Worm (Caenorhabditis elegans) whole organism, young adult: ENCODE data around the gene H20E11.2.
"Not testable (repeated sequence)": the region's sequence is repeated elsewhere in the genome, so short reads cannot be mapped to it uniquely, and the experiment has no call there.

Source experiments
- B0019.2 ChIP-seq: fragments of 200-800 bp; sonication (Bioruptor generic); conservative IDR thresholded peaks from 2 replicates; pipeline ENCODE4 v1.3.6; 2022; ENCODE audit warnings: missing genetic modification reagents, missing genetic modification characterization, missing compliant biosample characterization
- B0336.3 ChIP-seq: fragments of 200-800 bp; sonication (Bioruptor generic); IDR thresholded peaks from 2 replicates; pipeline ENCODE4 v1.3.6; 2022; ENCODE audit warnings: missing genetic modification characterization, missing compliant biosample characterization
- F10E7.11 ChIP-seq: sonication (generic microtip); optimal IDR thresholded peaks from 2 replicates; lab custom pipeline; 2017; ENCODE audit warnings: mild to moderate bottlenecking, missing genetic modification characterization, moderate library complexity, missing compliant biosample characterization
- F22D6.2 ChIP-seq: sonication (generic microtip); optimal IDR thresholded peaks from 2 replicates; lab custom pipeline; 2016; ENCODE audit warnings: mild to moderate bottlenecking, missing genetic modification characterization, missing compliant biosample characterization
- F33H1.4 ChIP-seq: fragments of 200-800 bp; sonication (Bioruptor generic); IDR thresholded peaks from 2 replicates; pipeline ENCODE4 v1.3.6; 2022; ENCODE audit warnings: missing genetic modification reagents, missing genetic modification characterization, missing compliant biosample characterization
- F55B11.4 ChIP-seq: sonication (generic microtip); optimal IDR thresholded peaks from 2 replicates; lab custom pipeline; 2016; ENCODE audit warnings: missing compliant biosample characterization, missing genetic modification characterization, borderline replicate concordance; ENCODE audit not compliant: insufficient read depth
- F57A8.1 ChIP-seq: fragments of 200-800 bp; sonication (Bioruptor generic); optimal IDR thresholded peaks from 2 replicates; lab custom pipeline; 2018; ENCODE audit warnings: mild to moderate bottlenecking, missing genetic modification characterization, moderate library complexity, missing compliant biosample characterization
- ZK185.1 ChIP-seq: sonication (generic microtip); optimal IDR thresholded peaks from 2 replicates; lab custom pipeline; 2016; ENCODE audit warnings: mild to moderate bottlenecking, missing genetic modification characterization, missing compliant biosample characterization; ENCODE audit not compliant: poor library complexity, severe bottlenecking
- akir-1 ChIP-seq: fragments of 200-800 bp; sonication (Bioruptor generic); optimal IDR thresholded peaks from 2 replicates; lab custom pipeline; 2018; ENCODE audit warnings: mild to moderate bottlenecking, missing genetic modification characterization, moderate library complexity, missing compliant biosample characterization
- atf-7 ChIP-seq: sonication (generic microtip); optimal IDR thresholded peaks from 2 replicates; lab custom pipeline; 2017; ENCODE audit warnings: mild to moderate bottlenecking, missing genetic modification characterization, missing compliant biosample characterization
- attf-5 ChIP-seq: fragments of 200-800 bp; sonication (Bioruptor generic); optimal IDR thresholded peaks from 2 replicates; lab custom pipeline; 2018; ENCODE audit warnings: mild to moderate bottlenecking, missing genetic modification characterization, missing compliant biosample characterization
- attf-6 ChIP-seq: fragments of 200-800 bp; sonication (Bioruptor generic); IDR thresholded peaks from 2 replicates; pipeline ENCODE4 v1.3.6; 2022; ENCODE audit warnings: missing genetic modification reagents, missing genetic modification characterization, missing compliant biosample characterization
- ccch-3 ChIP-seq: fragments of 200-800 bp; sonication (Bioruptor generic); optimal IDR thresholded peaks from 2 replicates; lab custom pipeline; 2018; ENCODE audit warnings: mild to moderate bottlenecking, missing genetic modification characterization, missing compliant biosample characterization
- cebp-1 ChIP-seq, 2 experiments: fragments of 200-800 bp in 1 of 2; sonication (Bioruptor generic) in 1 of 2; sonication (generic microtip) in 1 of 2; IDR thresholded peaks in 1 of 2; optimal IDR thresholded peaks in 1 of 2; 2 replicates each; pipeline versions ENCODE4 v1.3.6 to Lab custom; 2017 to 2022; ENCODE audit warnings: missing compliant biosample characterization in 2 of 2, missing genetic modification characterization in 2 of 2, mild to moderate bottlenecking in 1 of 2, missing genetic modification reagents in 1 of 2, moderate library complexity in 1 of 2
- ceh-27 ChIP-seq: fragments of 200-800 bp; sonication (Bioruptor generic); optimal IDR thresholded peaks from 2 replicates; lab custom pipeline; 2018; ENCODE audit warnings: mild to moderate bottlenecking, missing genetic modification characterization, moderate library complexity, missing compliant biosample characterization
- ceh-40 ChIP-seq: fragments of 200-800 bp; sonication (Bioruptor generic); IDR thresholded peaks from 2 replicates; pipeline ENCODE4 v1.3.6; 2022; ENCODE audit warnings: missing genetic modification characterization, missing compliant biosample characterization
- ceh-79 ChIP-seq: sonication (generic microtip); optimal IDR thresholded peaks from 2 replicates; lab custom pipeline; 2017; ENCODE audit warnings: mild to moderate bottlenecking, missing genetic modification characterization, missing compliant biosample characterization
- chd-7 ChIP-seq: sonication (generic microtip); optimal IDR thresholded peaks from 2 replicates; lab custom pipeline; 2016; ENCODE audit warnings: mild to moderate bottlenecking, missing genetic modification characterization, moderate library complexity, missing compliant biosample characterization
- ekl-4 ChIP-seq: fragments of 200-800 bp; sonication (Bioruptor generic); IDR thresholded peaks from 2 replicates; pipeline ENCODE4 v1.3.6; 2022; ENCODE audit warnings: missing genetic modification reagents, missing genetic modification characterization, missing compliant biosample characterization
- hmg-1.2 ChIP-seq: fragments of 200-800 bp; sonication (Bioruptor generic); IDR thresholded peaks from 2 replicates; pipeline ENCODE4 v1.3.6; 2022; ENCODE audit warnings: missing genetic modification reagents, missing genetic modification characterization, missing compliant biosample characterization
- hmg-20 ChIP-seq: fragments of 200-800 bp; sonication (Bioruptor generic); IDR thresholded peaks from 2 replicates; pipeline ENCODE4 v1.3.6; 2022; ENCODE audit warnings: missing genetic modification reagents, missing genetic modification characterization, missing compliant biosample characterization
- lag-1 ChIP-seq: fragments of 200-800 bp; sonication (Bioruptor generic); IDR thresholded peaks from 2 replicates; pipeline ENCODE4 v1.3.6; 2022; ENCODE audit warnings: missing genetic modification reagents, missing genetic modification characterization, missing compliant biosample characterization
- let-607 ChIP-seq, 2 experiments: fragments of 200-800 bp in 1 of 2; sonication (Bioruptor generic) in 1 of 2; sonication (generic microtip) in 1 of 2; optimal IDR thresholded peaks; 2 replicates each; lab custom pipeline; 2016 to 2018; ENCODE audit warnings: mild to moderate bottlenecking in 2 of 2, missing compliant biosample characterization in 2 of 2, missing genetic modification characterization in 2 of 2, moderate library complexity in 2 of 2, missing genotype in 1 of 2
- lin-35 ChIP-seq, 3 experiments: fragments of 150-350 bp in 2 of 3; sonication (generic microtip) in 1 of 3; optimal IDR thresholded peaks; 2 replicates each; lab custom pipeline; 2014 to 2018; ENCODE audit warnings: missing biosample characterization in 3 of 3, missing genetic modification characterization in 3 of 3, missing genetic modification reagents in 3 of 3
- lin-40 ChIP-seq: sonication (generic microtip); optimal IDR thresholded peaks from 2 replicates; lab custom pipeline; 2016; ENCODE audit warnings: missing genetic modification characterization, mild to moderate bottlenecking, missing compliant biosample characterization, missing genotype, missing genetic modification reagents
- lir-1 ChIP-seq: fragments of 200-800 bp; sonication (Bioruptor generic); conservative IDR thresholded peaks from 2 replicates; pipeline ENCODE4 v1.3.6; 2022; ENCODE audit warnings: missing genetic modification reagents, missing genetic modification characterization, missing compliant biosample characterization
- madf-6 ChIP-seq: fragments of 200-800 bp; sonication (Bioruptor generic); IDR thresholded peaks from 2 replicates; pipeline ENCODE4 v1.3.6; 2022; ENCODE audit warnings: missing genetic modification reagents, missing genetic modification characterization, missing compliant biosample characterization
- mcd-1 ChIP-seq: fragments of 200-800 bp; sonication (Bioruptor generic); IDR thresholded peaks from 2 replicates; pipeline ENCODE4 v1.3.6; 2022; ENCODE audit warnings: missing genetic modification reagents, missing genetic modification characterization, missing compliant biosample characterization
- nfya-1 ChIP-seq: sonication (generic microtip); optimal IDR thresholded peaks from 2 replicates; lab custom pipeline; 2017; ENCODE audit warnings: antibody characterized with exemption, missing compliant biosample characterization, missing genetic modification characterization, borderline replicate concordance; ENCODE audit not compliant: insufficient read depth
- nfyb-1 ChIP-seq: fragments of 200-800 bp; sonication (Bioruptor generic); IDR thresholded peaks from 2 replicates; pipeline ENCODE4 v1.3.6; 2022; ENCODE audit warnings: missing genetic modification reagents, missing genetic modification characterization, missing compliant biosample characterization
- nhr-120 ChIP-seq: fragments of 200-800 bp; sonication (Bioruptor generic); IDR thresholded peaks from 2 replicates; pipeline ENCODE4 v1.3.6; 2022; ENCODE audit warnings: missing genetic modification characterization, missing compliant biosample characterization
- nhr-80 ChIP-seq: sonication (generic microtip); optimal IDR thresholded peaks from 2 replicates; lab custom pipeline; 2016; ENCODE audit warnings: missing genetic modification characterization, missing compliant biosample characterization
- pbrm-1 ChIP-seq: fragments of 200-800 bp; sonication (Bioruptor generic); IDR thresholded peaks from 2 replicates; pipeline ENCODE4 v1.3.6; 2022; ENCODE audit warnings: missing genetic modification reagents, missing genetic modification characterization, missing compliant biosample characterization
- sdz-38 ChIP-seq: sonication (generic microtip); optimal IDR thresholded peaks from 2 replicates; lab custom pipeline; 2016; ENCODE audit warnings: missing genotype, missing genetic modification characterization, missing compliant biosample characterization
- snpc-1.3 ChIP-seq: sonication (generic microtip); optimal IDR thresholded peaks from 2 replicates; lab custom pipeline; 2017; ENCODE audit warnings: missing genetic modification characterization, mild to moderate bottlenecking, missing compliant biosample characterization, antibody characterized with exemption, moderate library complexity, missing genotype, missing genetic modification reagents; ENCODE audit not compliant: insufficient read depth
- snpc-4 ChIP-seq, 5 experiments: fragments of 150-350 bp in 1 of 5; sonication (generic microtip) in 4 of 5; optimal IDR thresholded peaks; 2 replicates each; lab custom pipeline; 2014 to 2018; ENCODE audit warnings: missing genetic modification characterization in 5 of 5, missing biosample characterization in 3 of 5, antibody characterized with exemption in 2 of 5, mild to moderate bottlenecking in 2 of 5, missing compliant biosample characterization in 2 of 5, missing genotype in 2 of 5, moderate library complexity in 2 of 5, missing genetic modification reagents in 1 of 5
- somi-1 ChIP-seq: fragments of 200-800 bp; sonication (Bioruptor generic); optimal IDR thresholded peaks from 2 replicates; lab custom pipeline; 2018; ENCODE audit warnings: mild to moderate bottlenecking, missing genetic modification characterization, missing compliant biosample characterization
- tbp1 ChIP-seq: fragments of 200-800 bp; sonication (Bioruptor generic); optimal IDR thresholded peaks from 2 replicates; lab custom pipeline; 2018; ENCODE audit warnings: mild to moderate bottlenecking, missing genetic modification characterization, missing compliant biosample characterization
- xnd-1 ChIP-seq: sonication (generic microtip); optimal IDR thresholded peaks from 2 replicates; lab custom pipeline; 2016; ENCODE audit warnings: missing genotype, missing genetic modification reagents, missing genetic modification characterization, missing compliant biosample characterization
- zim-3 ChIP-seq: sonication (generic microtip); optimal IDR thresholded peaks from 2 replicates; lab custom pipeline; 2017; ENCODE audit warnings: mild to moderate bottlenecking, missing genetic modification characterization, moderate library complexity, missing compliant biosample characterization
- ztf-18 ChIP-seq: sonication (generic microtip); optimal IDR thresholded peaks from 2 replicates; lab custom pipeline; 2016; ENCODE audit warnings: missing genotype, mild to moderate bottlenecking, missing genetic modification characterization, missing compliant biosample characterization
- ztf-28 ChIP-seq: fragments of 200-800 bp; sonication (Bioruptor generic); IDR thresholded peaks from 2 replicates; pipeline ENCODE4 v1.3.6; 2022; ENCODE audit warnings: missing genetic modification reagents, missing genetic modification characterization, missing compliant biosample characterization
- ztf-3 ChIP-seq: fragments of 200-800 bp; sonication (Bioruptor generic); optimal IDR thresholded peaks from 2 replicates; lab custom pipeline; 2018; ENCODE audit warnings: mild to moderate bottlenecking, missing genetic modification characterization, missing compliant biosample characterization
- ztf-6 ChIP-seq: fragments of 200-800 bp; sonication (Bioruptor generic); IDR thresholded peaks from 2 replicates; pipeline ENCODE4 v1.3.6; 2022; ENCODE audit warnings: missing genetic modification reagents, missing genetic modification characterization, missing compliant biosample characterization

H20E11.2 gene

DNA sequence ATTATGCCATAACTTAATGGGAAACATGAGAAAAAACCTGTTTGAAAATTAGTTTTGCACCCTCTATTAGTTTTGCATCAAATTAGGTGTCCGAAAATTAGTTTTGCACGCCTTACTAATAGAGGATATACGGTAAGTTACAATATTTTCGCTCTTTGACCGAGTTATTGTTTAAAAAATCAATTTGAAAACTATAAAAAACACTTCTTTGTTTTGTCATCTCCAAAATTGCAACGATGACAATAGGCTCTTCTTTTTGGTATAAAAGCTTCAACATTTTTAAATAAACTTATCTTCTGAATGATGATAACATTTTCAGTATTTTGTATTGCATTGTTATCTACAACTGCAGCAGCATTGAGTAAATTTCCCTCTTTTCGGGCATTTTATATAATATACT lies at the start of gene H20E11.2:
Gene H20E11.2 (plus strand): TSS at position 301 of the 400 bp plus-strand sequence.
- not testable (repeated sequence) for TF ChIP-seq ceh-27, nfya-1, chd-7

DNA sequence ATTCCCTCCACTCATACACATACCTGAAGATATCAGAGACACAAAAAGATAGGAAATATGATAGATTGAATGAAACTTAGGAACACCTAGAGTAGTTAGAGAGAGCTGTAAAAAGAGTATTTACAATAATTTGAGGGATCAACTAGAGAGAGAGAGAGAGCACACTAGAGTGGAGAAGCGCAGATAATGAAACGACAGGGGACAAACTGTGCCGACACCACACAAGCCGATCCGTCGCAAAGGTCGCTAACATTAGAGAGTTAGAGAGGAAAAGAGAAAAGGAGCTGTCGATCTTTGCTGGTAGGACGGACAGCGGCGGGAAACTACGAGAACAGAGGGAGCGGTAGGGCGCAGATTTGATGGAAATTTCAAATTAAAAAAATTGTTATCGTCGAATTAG lies 42.4 kb upstream of the H20E11.2 start, which contains the start of gene dyci-1:
Gene dyci-1 (minus strand): TSS at position 122 of the 400 bp plus-strand sequence.
- TF ChIP-seq F55B11.4 (tag; lab: Kevin White, UChicago) (no peak), ekl-4 (GFP tag; lab: Robert Waterston, UW) (no peak), lir-1 (GFP tag; lab: Robert Waterston, UW) (no peak), tbp1 (GFP tag; lab: Kevin White, UChicago) (no peak), nhr-120 (no peak), F57A8.1 (GFP tag; lab: Kevin White, UChicago) (no peak), nhr-80 (tag; lab: Kevin White, UChicago) (peak; percentile 27), sdz-38 (tag; lab: Kevin White, UChicago) (no peak), ceh-79 (tag; lab: Kevin White, UChicago) (no peak), F22D6.2 (tag; lab: Kevin White, UChicago) (no peak), ceh-40 (GFP tag; lab: Robert Waterston, UW) (no peak), attf-5 (GFP tag; lab: Kevin White, UChicago) (peak; percentile 7), hmg-1.2 (GFP tag; lab: Robert Waterston, UW) (peak; percentile 62; the same call in 1 of the 2 replicates), ztf-3 (GFP tag; lab: Kevin White, UChicago) (no peak), akir-1 (GFP tag; lab: Kevin White, UChicago) (no peak), ztf-28 (GFP tag; lab: Robert Waterston, UW) (no peak), xnd-1 (tag; lab: Kevin White, UChicago) (no peak), cebp-1 (GFP tag; IDR thresholded peaks at IDR 0.05; lab: Robert Waterston, UW) (no peak), cebp-1 (tag; optimal IDR thresholded peaks at IDR 0.05; lab: Kevin White, UChicago) (no peak), ZK185.1 (tag; lab: Kevin White, UChicago) (peak; percentile 3), mcd-1 (GFP tag; lab: Robert Waterston, UW) (peak; percentile 47; the same call in 1 of the 2 replicates), B0336.3 (GFP tag; lab: Robert Waterston, UW) (no peak), somi-1 (GFP tag; lab: Kevin White, UChicago) (no peak), atf-7 (no peak), B0019.2 (GFP tag; lab: Robert Waterston, UW) (no peak), ccch-3 (no peak), madf-6 (GFP tag; lab: Robert Waterston, UW) (0 out of 2 replicates have a peak, but pooled peaks have one; percentile 18), pbrm-1 (0 out of 2 replicates have a peak, but pooled peaks have one; percentile 11), attf-6 (GFP tag; lab: Robert Waterston, UW) (no peak), nfyb-1 (peak; percentile 36; the same call in 1 of the 2 replicates), lag-1 (GFP tag; lab: Robert Waterston, UW) (no peak)

DNA sequence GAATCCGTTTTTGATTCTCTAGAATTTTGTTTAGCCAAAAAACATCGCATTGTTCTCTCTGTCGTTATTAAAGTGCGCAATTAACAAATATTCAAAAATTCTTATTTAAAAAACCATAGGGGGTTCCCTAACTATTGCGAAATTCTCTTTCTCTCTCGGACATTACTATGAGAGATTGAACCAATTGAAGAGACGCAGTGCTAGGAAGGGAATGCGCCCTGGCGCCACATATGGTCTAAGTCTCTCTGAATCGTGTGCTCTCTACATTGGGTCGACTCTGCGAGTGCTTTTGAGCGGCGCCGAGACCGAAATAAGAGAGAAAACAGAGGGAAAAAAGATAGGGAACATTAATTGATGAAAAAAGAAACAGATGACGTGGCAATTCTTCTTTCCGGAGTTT lies 41.7 kb upstream of the H20E11.2 start:
- peak; percentile 46 for TF ChIP-seq nhr-80 (tag; lab: Kevin White, UChicago)
- no peak for TF ChIP-seq F33H1.4 (GFP tag; lab: Robert Waterston, UW)
- TF ChIP-seq let-607 (tag; optimal IDR thresholded peaks at IDR 0.05; lab: Kevin White, UChicago), result peak; percentile 33 to 70
- no peak for TF ChIP-seq ztf-18 (tag; lab: Kevin White, UChicago)
- no peak for TF ChIP-seq F10E7.11 (tag; lab: Kevin White, UChicago)
- TF ChIP-seq snpc-1.3 (tag; lab: Kevin White, UChicago), result no peak
- TF ChIP-seq akir-1 (GFP tag; lab: Kevin White, UChicago), result no peak
- peak in 1 of 3 experiments; percentile 80 for TF ChIP-seq lin-35 (GFP tag; optimal IDR thresholded peaks at IDR 0.05; lab: Kevin White, UChicago)
- TF ChIP-seq snpc-4 (GFP tag; optimal IDR thresholded peaks at IDR 0.05; lab: Kevin White, UChicago), result no peak
- peak in 3 of 4 experiments; percentile 27 to 35 (median 30) for TF ChIP-seq snpc-4 (tag; optimal IDR thresholded peaks at IDR 0.05; lab: Kevin White, UChicago)
- no peak for TF ChIP-seq ztf-6 (GFP tag; lab: Robert Waterston, UW)
- no peak for TF ChIP-seq hmg-20 (GFP tag; lab: Robert Waterston, UW)
- no peak for TF ChIP-seq zim-3 (tag; lab: Kevin White, UChicago)
- peak; percentile 63 for TF ChIP-seq lin-40 (tag; lab: Kevin White, UChicago)
- no peak for TF ChIP-seq ccch-3
